Worm (Caenorhabditis elegans) whole organism, late embryonic: ENCODE measurements around the gene F41C3.7.

Experiments
- Y22D7AL.16 ChIP-seq: sonication (generic microtip); optimal IDR thresholded peaks from 2 replicates; lab custom pipeline; 2016; ENCODE audit warnings: missing genetic modification characterization, missing compliant biosample characterization
- ama-1 ChIP-seq: fragments of 150-350 bp; optimal IDR thresholded peaks from 2 replicates; lab custom pipeline; 2014
- ceh-19 ChIP-seq: fragments of 200-800 bp; sonication (Bioruptor generic); optimal IDR thresholded peaks from 2 replicates; lab custom pipeline; 2018; ENCODE audit warnings: mild to moderate bottlenecking, missing genetic modification characterization, missing compliant biosample characterization
- fkh-10 ChIP-seq: fragments of 150-350 bp; optimal IDR thresholded peaks from 2 replicates; lab custom pipeline; 2014; ENCODE audit warnings: missing biosample characterization, missing genetic modification reagents, missing genetic modification characterization
- fkh-6 ChIP-seq: sonication (generic microtip); optimal IDR thresholded peaks from 2 replicates; lab custom pipeline; 2016; ENCODE audit warnings: missing genetic modification characterization, missing compliant biosample characterization
- lin-11 ChIP-seq: fragments of 200-800 bp; sonication (Bioruptor generic); optimal IDR thresholded peaks from 2 replicates; lab custom pipeline; 2018; ENCODE audit warnings: mild to moderate bottlenecking, missing genetic modification characterization, missing compliant biosample characterization
- pax-1 ChIP-seq: fragments of 150-350 bp; optimal IDR thresholded peaks from 2 replicates; lab custom pipeline; 2014; ENCODE audit warnings: missing biosample characterization, missing genetic modification characterization
- pha-4 ChIP-seq: fragments of 150-350 bp; optimal IDR thresholded peaks from 2 replicates; lab custom pipeline; 2018; ENCODE audit warnings: missing biosample characterization, missing genetic modification reagents, missing genetic modification characterization
- pros-1 ChIP-seq: fragments of 150-350 bp; optimal IDR thresholded peaks from 2 replicates; lab custom pipeline; 2014; ENCODE audit warnings: missing biosample characterization, missing genetic modification reagents, missing genetic modification characterization
- syd-9 ChIP-seq: sonication (generic microtip); optimal IDR thresholded peaks from 2 replicates; lab custom pipeline; 2016; ENCODE audit warnings: mild to moderate bottlenecking, missing genetic modification characterization, moderate library complexity, missing compliant biosample characterization
- tbx-2 ChIP-seq: sonication (generic microtip); optimal IDR thresholded peaks from 2 replicates; lab custom pipeline; 2016; ENCODE audit warnings: missing genetic modification characterization, missing compliant biosample characterization
- unc-55 ChIP-seq: sonication (generic microtip); optimal IDR thresholded peaks from 2 replicates; lab custom pipeline; 2017; ENCODE audit warnings: missing biosample characterization, missing genetic modification reagents, missing genetic modification characterization
- unc-86 ChIP-seq: sonication (generic microtip); optimal IDR thresholded peaks from 2 replicates; lab custom pipeline; 2016; ENCODE audit warnings: missing genetic modification characterization, missing compliant biosample characterization

ce11 chrII:4696055-4696454 lies 33.8 kb upstream of the F41C3.7 start:
- no peak for TF ChIP-seq pax-1
- no peak for TF ChIP-seq pros-1 (tag; lab: Kevin White, UChicago)
- TF ChIP-seq tbx-2 (tag; lab: Kevin White, UChicago), result no peak
- no peak for TF ChIP-seq syd-9 (tag; lab: Kevin White, UChicago)
- TF ChIP-seq fkh-10 (GFP tag; lab: Kevin White, UChicago), result no peak
- TF ChIP-seq unc-55 (GFP tag; lab: Kevin White, UChicago), result no peak
- no peak for TF ChIP-seq ama-1 (lab: Kevin White, UChicago)
- no peak for TF ChIP-seq pha-4 (tag; lab: Kevin White, UChicago)
- no peak for TF ChIP-seq Y22D7AL.16 (tag; lab: Kevin White, UChicago)
- no peak for TF ChIP-seq lin-11
- no peak for TF ChIP-seq ceh-19 (GFP tag; lab: Kevin White, UChicago)
- TF ChIP-seq unc-86 (tag; lab: Kevin White, UChicago), result no peak
- TF ChIP-seq fkh-6, result no peak
